Worm (Caenorhabditis elegans) whole organism, dauer: ENCODE measurements around the gene Y116A8B.1.

Source experiments
- unc-62 ChIP-seq: sonication (generic microtip); optimal IDR thresholded peaks from 2 replicates; lab custom pipeline; 2017; ENCODE audit warnings: missing biosample characterization, missing genetic modification reagents, missing genetic modification characterization

Gene Y116A8B.1

ce11 chrIV:17265279-17265678, 49.1 kb downstream of the Y116A8B.1 start, which contains the start of gene str-187:
str-187 (plus strand) TSS chrIV:17265579.
- TF ChIP-seq unc-62 = no peak

- TF ChIP-seq unc-62 = no peak
Observed at ce11 chrIV:17265716-17266115, 49.6 kb downstream of the Y116A8B.1 start.
